Worm (Caenorhabditis elegans): ENCODE results near the gene aexr-1.

Gene aexr-1

ce11 chrX:6649573-6649972 lies 14.5 kb upstream of the aexr-1 start:
- TF ChIP-seq tbx-11 (GFP tag; IDR thresholded peaks at IDR 0.05): no peak
- TF ChIP-seq hmg-4 (GFP tag; optimal IDR thresholded peaks at IDR 0.05): no peak
- TF ChIP-seq tbx-37 (GFP tag; conservative IDR thresholded peaks at IDR 0.05): no peak
- no peak for TF ChIP-seq F13C5.2 (tag; optimal IDR thresholded peaks at IDR 0.05)
- no peak for TF ChIP-seq flt-1 (GFP tag; IDR thresholded peaks at IDR 0.05)
- TF ChIP-seq pes-1 (GFP tag; IDR thresholded peaks at IDR 0.05): no peak
- TF ChIP-seq hmbx-1 (tag; optimal IDR thresholded peaks at IDR 0.05): no peak
- no peak for TF ChIP-seq ceh-13 (GFP tag; optimal IDR thresholded peaks at IDR 0.05)
- no peak for TF ChIP-seq hnd-1 (tag; optimal IDR thresholded peaks at IDR 0.05)

ce11 chrX:6646387-6647061 lies 11.5 kb upstream of the aexr-1 start:
- TF ChIP-seq scrt-1 (GFP tag; IDR thresholded peaks at IDR 0.05) (no peak), tbx-37 (GFP tag; conservative IDR thresholded peaks at IDR 0.05) (no peak), hnd-1 (tag; optimal IDR thresholded peaks at IDR 0.05) (no peak), tra-4 (tag; optimal IDR thresholded peaks at IDR 0.05) (no peak), ceh-13 (GFP tag; optimal IDR thresholded peaks at IDR 0.05) (no peak)

- TF ChIP-seq hnd-1 (tag; optimal IDR thresholded peaks at IDR 0.05): no peak
- no peak for TF ChIP-seq tra-4 (tag; optimal IDR thresholded peaks at IDR 0.05)
- no peak for TF ChIP-seq ama-1 (optimal IDR thresholded peaks at IDR 0.05)
- no peak for TF ChIP-seq tbx-37 (GFP tag; conservative IDR thresholded peaks at IDR 0.05)
- TF ChIP-seq flt-1 (GFP tag; IDR thresholded peaks at IDR 0.05): no peak
- no peak for TF ChIP-seq hmg-4 (GFP tag; optimal IDR thresholded peaks at IDR 0.05)
- TF ChIP-seq tbx-11 (GFP tag; IDR thresholded peaks at IDR 0.05): no peak
- no peak for TF ChIP-seq ceh-36 (tag; optimal IDR thresholded peaks at IDR 0.05)
Observed at ce11 chrX:6644971-6645704, 10.1 kb upstream of the aexr-1 start, which contains the start of gene C56E10.3. TSS of gene C56E10.3 (plus strand) at chrX:6645654.

- TF ChIP-seq B0310.2 (tag; optimal IDR thresholded peaks at IDR 0.05) (no peak), aly-1 (tag; optimal IDR thresholded peaks at IDR 0.05) (no peak), hmg-4 (GFP tag; optimal IDR thresholded peaks at IDR 0.05) (no peak), ceh-36 (tag; optimal IDR thresholded peaks at IDR 0.05) (no peak), ama-1 (optimal IDR thresholded peaks at IDR 0.05) (no peak), sea-1 (GFP tag; conservative IDR thresholded peaks at IDR 0.05) (no peak), hmbx-1 (tag; optimal IDR thresholded peaks at IDR 0.05) (no peak), tbx-11 (GFP tag; IDR thresholded peaks at IDR 0.05) (no peak), scrt-1 (GFP tag; IDR thresholded peaks at IDR 0.05) (no peak), tbx-37 (GFP tag; conservative IDR thresholded peaks at IDR 0.05) (no peak), ceh-13 (GFP tag; optimal IDR thresholded peaks at IDR 0.05) (no peak), flt-1 (GFP tag; IDR thresholded peaks at IDR 0.05) (no peak), tra-4 (tag; optimal IDR thresholded peaks at IDR 0.05) (no peak), pes-1 (GFP tag; IDR thresholded peaks at IDR 0.05) (no peak), F13C5.2 (tag; optimal IDR thresholded peaks at IDR 0.05) (no peak)
Observed at ce11 chrX:6642798-6643197, 7.7 kb upstream of the aexr-1 start.

ce11 chrX:6641509-6641908 lies 6.4 kb upstream of the aexr-1 start:
- TF ChIP-seq ceh-13 (GFP tag; optimal IDR thresholded peaks at IDR 0.05): no peak
- no peak for TF ChIP-seq ets-7 (tag; optimal IDR thresholded peaks at IDR 0.05)
- no peak for TF ChIP-seq ama-1 (optimal IDR thresholded peaks at IDR 0.05)
- no peak for TF ChIP-seq pes-1 (GFP tag; IDR thresholded peaks at IDR 0.05)
- no peak for TF ChIP-seq tbx-11 (GFP tag; IDR thresholded peaks at IDR 0.05)
- no peak for TF ChIP-seq B0310.2 (tag; optimal IDR thresholded peaks at IDR 0.05)
- TF ChIP-seq F13C5.2 (tag; optimal IDR thresholded peaks at IDR 0.05): no peak
- no peak for TF ChIP-seq aly-1 (tag; optimal IDR thresholded peaks at IDR 0.05)
- TF ChIP-seq tbx-37 (GFP tag; conservative IDR thresholded peaks at IDR 0.05): no peak
- no peak for TF ChIP-seq flt-1 (GFP tag; IDR thresholded peaks at IDR 0.05)
- TF ChIP-seq ceh-36 (tag; optimal IDR thresholded peaks at IDR 0.05): no peak
- TF ChIP-seq hnd-1 (tag; optimal IDR thresholded peaks at IDR 0.05): no peak
- no peak for TF ChIP-seq hmg-4 (GFP tag; optimal IDR thresholded peaks at IDR 0.05)
- no peak for TF ChIP-seq sea-1 (GFP tag; conservative IDR thresholded peaks at IDR 0.05)
- TF ChIP-seq hmbx-1 (tag; optimal IDR thresholded peaks at IDR 0.05): no peak
- no peak for TF ChIP-seq tra-4 (tag; optimal IDR thresholded peaks at IDR 0.05)
- TF ChIP-seq scrt-1 (GFP tag; IDR thresholded peaks at IDR 0.05): no peak

ce11 chrX:6640570-6641199 lies 5.6 kb upstream of the aexr-1 start, which contains the start of gene nhr-120:
TSS of gene nhr-120 (minus strand) at chrX:6640620.
- TF ChIP-seq ets-7 (tag; optimal IDR thresholded peaks at IDR 0.05) (no peak), sea-1 (GFP tag; conservative IDR thresholded peaks at IDR 0.05) (no peak), B0310.2 (tag; optimal IDR thresholded peaks at IDR 0.05) (no peak), flt-1 (GFP tag; IDR thresholded peaks at IDR 0.05) (no peak), tbx-37 (GFP tag; conservative IDR thresholded peaks at IDR 0.05) (no peak), hmbx-1 (tag; optimal IDR thresholded peaks at IDR 0.05) (no peak), scrt-1 (GFP tag; IDR thresholded peaks at IDR 0.05) (no peak), ceh-13 (GFP tag; optimal IDR thresholded peaks at IDR 0.05) (no peak), hnd-1 (tag; optimal IDR thresholded peaks at IDR 0.05) (no peak), tbx-11 (GFP tag; IDR thresholded peaks at IDR 0.05) (no peak), ama-1 (optimal IDR thresholded peaks at IDR 0.05) (no peak), hmg-4 (GFP tag; optimal IDR thresholded peaks at IDR 0.05) (no peak), aly-1 (tag; optimal IDR thresholded peaks at IDR 0.05) (no peak), pes-1 (GFP tag; IDR thresholded peaks at IDR 0.05) (no peak), tra-4 (tag; optimal IDR thresholded peaks at IDR 0.05) (no peak), ceh-36 (tag; optimal IDR thresholded peaks at IDR 0.05) (no peak), F13C5.2 (tag; optimal IDR thresholded peaks at IDR 0.05) (no peak)
